Fruit fly (Drosophila melanogaster) whole organism, embryonic: ENCODE measurements around the gene CG14691.

Experiments used
- Antp ChIP-seq: fragments of 200-800 bp; sonication (Bioruptor generic); optimal IDR thresholded peaks from 3 replicates; lab custom pipeline; 2016; ENCODE audit warnings: missing biosample characterization, missing genetic modification characterization
- BEAF-32 ChIP-seq: fragments of 200-800 bp; sonication (Bioruptor generic); optimal IDR thresholded peaks from 3 replicates; lab custom pipeline; 2017; ENCODE audit warnings: missing biosample characterization, missing genetic modification characterization, mild to moderate bottlenecking, moderate library complexity, missing genetic modification reagents
- Bgb ChIP-seq: fragments of 200-800 bp; sonication (Bioruptor generic); IDR thresholded peaks from 2 replicates; pipeline ENCODE4 v1.3.6; 2022; ENCODE audit warnings: missing biosample characterization, missing genetic modification characterization; ENCODE audit not compliant: partially characterized antibody
- C15 ChIP-seq: fragments of 200-800 bp; sonication (Bioruptor generic); IDR thresholded peaks from 3 replicates; pipeline ENCODE4 v1.3.6; 2022; ENCODE audit warnings: missing biosample characterization, missing genetic modification characterization
- CG10267 ChIP-seq: fragments of 200-800 bp; sonication (Bioruptor generic); optimal IDR thresholded peaks from 2 replicates; lab custom pipeline; 2018; ENCODE audit warnings: missing biosample characterization, mild to moderate bottlenecking, missing genetic modification characterization, moderate library complexity
- CG10366 ChIP-seq: fragments of 200-800 bp; sonication (Bioruptor generic); IDR thresholded peaks from 2 replicates; pipeline ENCODE4 v1.3.6; 2022; ENCODE audit warnings: missing biosample characterization, missing genetic modification characterization
- CG10543 ChIP-seq: fragments of 200-800 bp; sonication (Bioruptor generic); optimal IDR thresholded peaks from 3 replicates; lab custom pipeline; 2017; ENCODE audit warnings: missing biosample characterization, mild to moderate bottlenecking, missing genetic modification characterization, moderate library complexity
- CG11247 ChIP-seq: fragments of 200-800 bp; sonication (Bioruptor generic); IDR thresholded peaks from 2 replicates; pipeline ENCODE4 v1.3.6; 2022; ENCODE audit warnings: missing biosample characterization, missing genetic modification characterization
- CG14050 ChIP-seq: fragments of 200-800 bp; sonication (Bioruptor generic); IDR thresholded peaks from 3 replicates; pipeline ENCODE4 v1.3.6; 2022; ENCODE audit warnings: missing biosample characterization, missing genetic modification characterization
- CG14441 ChIP-seq: fragments of 200-800 bp; sonication (Bioruptor generic); IDR thresholded peaks from 2 replicates; pipeline ENCODE4 v1.3.6; 2022; ENCODE audit warnings: missing biosample characterization, missing genetic modification characterization
- CG16779 ChIP-seq: fragments of 200-800 bp; sonication (Bioruptor generic); IDR thresholded peaks from 2 replicates; pipeline ENCODE4 v1.3.6; 2022; ENCODE audit warnings: missing biosample characterization, missing genetic modification characterization
- CG30403 ChIP-seq: fragments of 200-800 bp; sonication (Bioruptor generic); optimal IDR thresholded peaks from 3 replicates; lab custom pipeline; 2016; ENCODE audit warnings: missing biosample characterization, missing genetic modification characterization
- CG3995 ChIP-seq: fragments of 200-800 bp; sonication (Bioruptor generic); optimal IDR thresholded peaks from 3 replicates; lab custom pipeline; 2016; ENCODE audit warnings: missing biosample characterization, missing genetic modification characterization
- CG4360 ChIP-seq: fragments of 200-800 bp; sonication (Bioruptor generic); IDR thresholded peaks from 2 replicates; pipeline ENCODE4 v1.3.6; 2022; ENCODE audit warnings: missing biosample characterization, missing genetic modification characterization
- CG4617 ChIP-seq: fragments of 200-800 bp; sonication (Bioruptor generic); optimal IDR thresholded peaks from 3 replicates; lab custom pipeline; 2016; ENCODE audit warnings: missing biosample characterization, missing genetic modification characterization, borderline replicate concordance
- CG6791 ChIP-seq: fragments of 200-800 bp; sonication (Bioruptor generic); IDR thresholded peaks from 3 replicates; pipeline ENCODE4 v1.3.6; 2022; ENCODE audit warnings: missing biosample characterization, missing genetic modification characterization; ENCODE audit not compliant: partially characterized antibody
- CG7556 ChIP-seq: fragments of 200-800 bp; sonication (Bioruptor generic); optimal IDR thresholded peaks from 2 replicates; lab custom pipeline; 2017; ENCODE audit warnings: missing biosample characterization, mild to moderate bottlenecking, missing genetic modification characterization
- CG9797 ChIP-seq: fragments of 200-800 bp; sonication (Bioruptor generic); optimal IDR thresholded peaks from 3 replicates; lab custom pipeline; 2018; ENCODE audit warnings: missing biosample characterization, mild to moderate bottlenecking, missing genetic modification characterization
- CG9876 ChIP-seq: fragments of 200-800 bp; sonication (Bioruptor generic); optimal IDR thresholded peaks from 2 replicates; lab custom pipeline; 2016; ENCODE audit warnings: missing biosample characterization, missing genetic modification characterization
- CTCF ChIP-seq: fragments of 200-800 bp; sonication (Bioruptor generic); optimal IDR thresholded peaks from 2 replicates; lab custom pipeline; 2017; ENCODE audit warnings: missing biosample characterization, mild to moderate bottlenecking, missing genetic modification characterization, moderate library complexity
- CrebB ChIP-seq: fragments of 200-800 bp; sonication (Bioruptor generic); optimal IDR thresholded peaks from 3 replicates; lab custom pipeline; 2018; ENCODE audit warnings: missing biosample characterization, mild to moderate bottlenecking, missing genetic modification characterization
- Dbx ChIP-seq: fragments of 200-800 bp; sonication (Bioruptor generic); IDR thresholded peaks from 3 replicates; pipeline ENCODE4 v1.3.6; 2022; ENCODE audit warnings: missing biosample characterization, missing genetic modification characterization
- Dp ChIP-seq: fragments of 200-800 bp; sonication (Bioruptor generic); optimal IDR thresholded peaks from 2 replicates; lab custom pipeline; 2018; ENCODE audit warnings: missing biosample characterization, mild to moderate bottlenecking, missing genetic modification characterization, moderate library complexity
- E2f2 ChIP-seq: fragments of 200-800 bp; sonication (Bioruptor generic); IDR thresholded peaks from 2 replicates; pipeline ENCODE4 v1.3.6; 2022; ENCODE audit warnings: missing biosample characterization, missing genetic modification characterization
- Ets65A ChIP-seq: fragments of 200-800 bp; sonication (Bioruptor generic); peaks from one replicate; lab custom pipeline; 2016; ENCODE audit warnings: missing biosample characterization, missing genetic modification characterization
- Fer3 ChIP-seq: fragments of 200-800 bp; sonication (Bioruptor generic); optimal IDR thresholded peaks from 2 replicates; lab custom pipeline; 2018; ENCODE audit warnings: missing biosample characterization, mild to moderate bottlenecking, missing genetic modification characterization, moderate library complexity
- H2.0 ChIP-seq: fragments of 200-800 bp; sonication (Bioruptor generic); IDR thresholded peaks from 2 replicates; pipeline ENCODE4 v1.3.6; 2022; ENCODE audit warnings: missing biosample characterization, missing genetic modification characterization
- HHEX ChIP-seq: fragments of 200-800 bp; sonication (Bioruptor generic); optimal IDR thresholded peaks from 3 replicates; lab custom pipeline; 2017; ENCODE audit warnings: missing biosample characterization, mild to moderate bottlenecking, missing genetic modification characterization, missing genetic modification reagents
- Hmx ChIP-seq: fragments of 200-800 bp; sonication (Bioruptor generic); optimal IDR thresholded peaks from 2 replicates; lab custom pipeline; 2016; ENCODE audit warnings: missing biosample characterization, missing genetic modification characterization
- MBD-R2 ChIP-seq: fragments of 200-800 bp; sonication (Bioruptor generic); IDR thresholded peaks from 2 replicates; pipeline ENCODE4 v1.3.6; 2022; ENCODE audit warnings: missing biosample characterization, missing genetic modification characterization
- MESR4 ChIP-seq: fragments of 200-800 bp; sonication (Bioruptor generic); optimal IDR thresholded peaks from 2 replicates; lab custom pipeline; 2018; ENCODE audit warnings: missing biosample characterization, mild to moderate bottlenecking, missing genetic modification characterization, moderate library complexity
- Mes4 ChIP-seq: fragments of 200-800 bp; sonication (Bioruptor generic); optimal IDR thresholded peaks from 2 replicates; lab custom pipeline; 2016; ENCODE audit warnings: missing biosample characterization, missing genetic modification characterization
- Neu2 ChIP-seq: fragments of 200-800 bp; sonication (Bioruptor generic); optimal IDR thresholded peaks from 3 replicates; lab custom pipeline; 2016; ENCODE audit warnings: missing biosample characterization, missing genetic modification characterization, borderline replicate concordance
- Pdp1 ChIP-seq, 2 experiments: fragments of 200-800 bp; sonication (Bioruptor generic); optimal IDR thresholded peaks; 3 replicates each; lab custom pipeline; 2016; ENCODE audit warnings: missing biosample characterization in 2 of 2, missing genetic modification characterization in 2 of 2, mild to moderate bottlenecking in 1 of 2, moderate library complexity in 1 of 2
- YL-1 ChIP-seq: fragments of 200-800 bp; sonication (Bioruptor generic); optimal IDR thresholded peaks from 3 replicates; lab custom pipeline; 2017; ENCODE audit warnings: missing biosample characterization, mild to moderate bottlenecking, missing genetic modification characterization
- az2 ChIP-seq: fragments of 200-800 bp; sonication (Bioruptor generic); optimal IDR thresholded peaks from 3 replicates; lab custom pipeline; 2016; ENCODE audit warnings: missing biosample characterization, missing genetic modification characterization
- bigmax ChIP-seq: fragments of 200-800 bp; sonication (Bioruptor generic); optimal IDR thresholded peaks from 2 replicates; lab custom pipeline; 2018; ENCODE audit warnings: missing biosample characterization, mild to moderate bottlenecking, missing genetic modification characterization
- chinmo ChIP-seq: fragments of 200-800 bp; sonication (Bioruptor generic); IDR thresholded peaks from 4 replicates; pipeline ENCODE4 v1.3.6; 2022; ENCODE audit warnings: missing biosample characterization, missing genetic modification characterization; ENCODE audit not compliant: partially characterized antibody
- fru ChIP-seq: fragments of >200 bp; optimal IDR thresholded peaks from 2 replicates; lab custom pipeline; 2017
- gcm ChIP-seq: fragments of 200-800 bp; sonication (Bioruptor generic); optimal IDR thresholded peaks from 2 replicates; lab custom pipeline; 2019; ENCODE audit warnings: missing biosample characterization, mild to moderate bottlenecking, missing genetic modification characterization, moderate library complexity
- gfzf ChIP-seq: fragments of 200-800 bp; sonication (Bioruptor generic); optimal IDR thresholded peaks from 2 replicates; lab custom pipeline; 2016; ENCODE audit warnings: missing biosample characterization, mild to moderate bottlenecking, missing genetic modification characterization, moderate library complexity
- lov ChIP-seq, 2 experiments: fragments of 200-800 bp in 1 of 2; fragments of >200 bp in 1 of 2; sonication (Bioruptor generic) in 1 of 2; IDR thresholded peaks in 1 of 2; optimal IDR thresholded peaks in 1 of 2; 2 replicates in 1 of 2; 3 replicates in 1 of 2; pipeline versions ENCODE4 v1.3.6 to Lab custom; 2017 to 2022; ENCODE audit warnings: missing biosample characterization in 1 of 2, missing genetic modification characterization in 1 of 2
- luna ChIP-seq: fragments of 200-800 bp; sonication (Bioruptor generic); optimal IDR thresholded peaks from 2 replicates; lab custom pipeline; 2016; ENCODE audit warnings: missing biosample characterization, missing genetic modification characterization
- pzg ChIP-seq: fragments of 200-800 bp; sonication (Bioruptor generic); optimal IDR thresholded peaks from 3 replicates; lab custom pipeline; 2018; ENCODE audit warnings: missing biosample characterization, mild to moderate bottlenecking, missing genetic modification characterization, moderate library complexity
- sd ChIP-seq: fragments of 200-800 bp; sonication (Bioruptor generic); optimal IDR thresholded peaks from 3 replicates; lab custom pipeline; 2018; ENCODE audit warnings: missing biosample characterization, mild to moderate bottlenecking, missing genetic modification characterization, moderate library complexity
- tin ChIP-seq: fragments of 200-800 bp; sonication (Bioruptor generic); optimal IDR thresholded peaks from 3 replicates; lab custom pipeline; 2016; ENCODE audit warnings: missing biosample characterization, missing genetic modification characterization
- toy ChIP-seq: fragments of 200-800 bp; sonication (Bioruptor generic); IDR thresholded peaks from 2 replicates; pipeline ENCODE4 v1.3.6; 2022; ENCODE audit warnings: missing biosample characterization, missing genetic modification characterization
- trem ChIP-seq: fragments of 200-800 bp; optimal IDR thresholded peaks from 3 replicates; lab custom pipeline; 2019; ENCODE audit warnings: missing biosample characterization, mild to moderate bottlenecking, missing genetic modification characterization, moderate library complexity
- unc-4 ChIP-seq: fragments of 200-800 bp; sonication (Bioruptor generic); IDR thresholded peaks from 2 replicates; pipeline ENCODE4 v1.3.6; 2022; ENCODE audit warnings: missing biosample characterization, missing genetic modification characterization; ENCODE audit not compliant: partially characterized antibody

Gene CG14691

dm6 chr3R:10775246-10775645 is 19.8 kb upstream of the CG14691 start (continued):
- TF ChIP-seq CG30403 (GFP tag; lab: Kevin White, UChicago) (no peak), Bgb (GFP tag; lab: Robert Waterston, UW) (no peak), YL-1 (GFP tag; lab: Kevin White, UChicago) (no peak), CG14050 (GFP tag; lab: Robert Waterston, UW) (no peak; the same call in 2 of the 3 replicates), sd (tag; lab: Kevin White, UChicago) (no peak), CG14441 (GFP tag; lab: Robert Waterston, UW) (0 out of 2 replicates have a peak, but pooled peaks have one; percentile 19), CG11247 (GFP tag; lab: Robert Waterston, UW) (no peak), tin (GFP tag; lab: Kevin White, UChicago) (no peak), Neu2 (GFP tag; lab: Kevin White, UChicago) (no peak), Ets65A (peak; percentile 86), Mes4 (GFP tag; lab: Kevin White, UChicago) (no peak), chinmo (GFP tag; lab: Robert Waterston, UW) (no peak), lov (optimal IDR thresholded peaks at IDR 0.05; lab: Kevin White, UChicago) (no peak), lov (GFP tag; IDR thresholded peaks at IDR 0.05; lab: Robert Waterston, UW) (no peak), gcm (no peak), Hmx (no peak), CG7556 (GFP tag; lab: Kevin White, UChicago) (no peak), az2 (no peak), CTCF (GFP tag; lab: Kevin White, UChicago) (no peak)
- TF ChIP-seq, all 482 proteins: peak for 27

- peak; percentile 50 for TF ChIP-seq pzg (GFP tag; lab: Kevin White, UChicago)
- no peak for TF ChIP-seq toy
- TF ChIP-seq MESR4 (GFP tag; lab: Kevin White, UChicago) = peak; percentile 62
- peak; percentile 85 for TF ChIP-seq gfzf (GFP tag; lab: Kevin White, UChicago)
- TF ChIP-seq MBD-R2 (GFP tag; lab: Robert Waterston, UW) = peak; percentile 67
- peak; percentile 62 for TF ChIP-seq CG9797 (GFP tag; lab: Kevin White, UChicago)
- no peak for TF ChIP-seq CG9876 (GFP tag; lab: Kevin White, UChicago)
- TF ChIP-seq BEAF-32 (GFP tag; lab: Kevin White, UChicago) = peak; percentile 16
- no peak for TF ChIP-seq CG16779
- TF ChIP-seq Antp = no peak
- no peak for TF ChIP-seq Fer3 (tag; lab: Kevin White, UChicago)
- TF ChIP-seq unc-4 (GFP tag; lab: Robert Waterston, UW) = no peak
- TF ChIP-seq E2f2 (GFP tag; lab: Robert Waterston, UW) = peak; percentile 90
- 0 out of 3 replicates have a peak, but pooled peaks have one; percentile 13 for TF ChIP-seq Dbx (GFP tag; lab: Robert Waterston, UW)
- TF ChIP-seq CG6791 (GFP tag; lab: Robert Waterston, UW) = no peak
- no peak for TF ChIP-seq Pdp1 (GFP tag; optimal IDR thresholded peaks at IDR 0.05; lab: Kevin White, UChicago)
- TF ChIP-seq CG10543 (GFP tag; lab: Kevin White, UChicago) = no peak
- TF ChIP-seq C15 (GFP tag; lab: Robert Waterston, UW) = no peak
- TF ChIP-seq luna (GFP tag; lab: Kevin White, UChicago) = no peak
- no peak for TF ChIP-seq CrebB (tag; lab: Kevin White, UChicago)
- no peak for TF ChIP-seq fru
- TF ChIP-seq H2.0 = no peak
- TF ChIP-seq CG4360 = peak; percentile 97
- TF ChIP-seq CG4617 (GFP tag; lab: Kevin White, UChicago) = peak; percentile 62
- peak; percentile 7 for TF ChIP-seq CG10267 (tag; lab: Kevin White, UChicago)
- TF ChIP-seq bigmax (GFP tag; lab: Kevin White, UChicago) = no peak
- no peak for TF ChIP-seq CG10366
- no peak for TF ChIP-seq HHEX
- peak; percentile 22 for TF ChIP-seq trem (tag; lab: Kevin White, UChicago)
- no peak for TF ChIP-seq CG3995 (GFP tag; lab: Kevin White, UChicago)
- TF ChIP-seq Dp (GFP tag; lab: Kevin White, UChicago) = peak; percentile 87
Observed at dm6 chr3R:10767526-10767925, 12.1 kb upstream of the CG14691 start, which contains the start of gene TfIIFbeta. Gene TfIIFbeta, minus strand, starts transcription at chr3R:10767804.
